Worm (Caenorhabditis elegans) whole organism, early embryonic: ENCODE results near the gene flp-27.

Experiments used
- ama-1 ChIP-seq: fragments of 150-350 bp; optimal IDR thresholded peaks from 2 replicates; lab custom pipeline; 2014
- ceh-13 ChIP-seq: fragments of 200-800 bp; sonication (Bioruptor generic); optimal IDR thresholded peaks from 2 replicates; lab custom pipeline; 2018; ENCODE audit warnings: mild to moderate bottlenecking, missing genetic modification characterization, missing compliant biosample characterization
- ceh-36 ChIP-seq: sonication (generic microtip); optimal IDR thresholded peaks from 2 replicates; lab custom pipeline; 2016; ENCODE audit warnings: missing genetic modification characterization, inconsistent platforms, missing compliant biosample characterization
- flt-1 ChIP-seq: fragments of 200-800 bp; sonication (Bioruptor generic); IDR thresholded peaks from 2 replicates; pipeline ENCODE4 v1.3.6; 2022; ENCODE audit warnings: missing genetic modification characterization, missing compliant biosample characterization
- hmbx-1 ChIP-seq: sonication (generic microtip); optimal IDR thresholded peaks from 2 replicates; lab custom pipeline; 2016; ENCODE audit warnings: mild to moderate bottlenecking, missing genetic modification characterization, missing compliant biosample characterization
- hnd-1 ChIP-seq: sonication (generic microtip); optimal IDR thresholded peaks from 2 replicates; lab custom pipeline; 2016; ENCODE audit warnings: missing genetic modification characterization, missing compliant biosample characterization
- pes-1 ChIP-seq: fragments of 200-800 bp; sonication (Bioruptor generic); IDR thresholded peaks from 2 replicates; pipeline ENCODE4 v1.3.6; 2022; ENCODE audit warnings: missing genetic modification reagents, missing genetic modification characterization, missing compliant biosample characterization
- scrt-1 ChIP-seq: fragments of 200-800 bp; sonication (Bioruptor generic); IDR thresholded peaks from 2 replicates; pipeline ENCODE4 v1.3.6; 2022; ENCODE audit warnings: missing genetic modification characterization, missing compliant biosample characterization
- sea-1 ChIP-seq: fragments of 200-800 bp; sonication (Bioruptor generic); conservative IDR thresholded peaks from 2 replicates; pipeline ENCODE4 v1.3.6; 2022; ENCODE audit warnings: missing genetic modification characterization, missing compliant biosample characterization
- tbx-37 ChIP-seq: fragments of 200-800 bp; sonication (Bioruptor generic); conservative IDR thresholded peaks from 2 replicates; pipeline ENCODE4 v1.3.6; 2022; ENCODE audit warnings: missing genetic modification reagents, missing genetic modification characterization, missing compliant biosample characterization
- tra-4 ChIP-seq: sonication (generic microtip); optimal IDR thresholded peaks from 2 replicates; lab custom pipeline; 2017; ENCODE audit warnings: missing genetic modification characterization, missing compliant biosample characterization

- TF ChIP-seq ama-1 (lab: Kevin White, UChicago): no peak
- no peak for TF ChIP-seq flt-1 (GFP tag; lab: Robert Waterston, UW)
- no peak for TF ChIP-seq scrt-1 (GFP tag; lab: Robert Waterston, UW)
- no peak for TF ChIP-seq sea-1 (GFP tag; lab: Robert Waterston, UW)
- no peak for TF ChIP-seq ceh-36 (tag; lab: Kevin White, UChicago)
- TF ChIP-seq pes-1 (GFP tag; lab: Robert Waterston, UW): no peak
- no peak for TF ChIP-seq tbx-37
- TF ChIP-seq hnd-1 (tag; lab: Kevin White, UChicago): no peak
- no peak for TF ChIP-seq tra-4 (tag; lab: Kevin White, UChicago)
- no peak for TF ChIP-seq hmbx-1 (tag; lab: Kevin White, UChicago)
- no peak for TF ChIP-seq ceh-13 (GFP tag; lab: Kevin White, UChicago)
Measured at ce11 chrII:5663180-5663791, 17.5 kb upstream of the flp-27 start.
